Worm (Caenorhabditis elegans) whole organism, late embryonic: ENCODE data around the gene prx-19.
A peak's percentile ranks its signal among the peaks of the same experiment; 100 is the strongest.

Source experiments
- C08G9.2 ChIP-seq: sonication (generic microtip); optimal IDR thresholded peaks from 2 replicates; lab custom pipeline; 2016; ENCODE audit warnings: mild to moderate bottlenecking, missing genetic modification characterization, moderate library complexity, missing compliant biosample characterization
- C38D4.7 ChIP-seq: fragments of 200-800 bp; sonication (Bioruptor generic); optimal IDR thresholded peaks from 2 replicates; lab custom pipeline; 2018; ENCODE audit warnings: mild to moderate bottlenecking, missing genetic modification characterization, moderate library complexity, missing compliant biosample characterization
- K02D7.2 ChIP-seq: sonication (generic microtip); optimal IDR thresholded peaks from 2 replicates; lab custom pipeline; 2017; ENCODE audit warnings: mild to moderate bottlenecking, missing genetic modification characterization, missing compliant biosample characterization
- T23F11.4 ChIP-seq: fragments of 200-800 bp; sonication (Bioruptor generic); optimal IDR thresholded peaks from 2 replicates; lab custom pipeline; 2018; ENCODE audit warnings: mild to moderate bottlenecking, missing genetic modification characterization, missing compliant biosample characterization
- Y22D7AL.16 ChIP-seq: sonication (generic microtip); optimal IDR thresholded peaks from 2 replicates; lab custom pipeline; 2016; ENCODE audit warnings: missing genetic modification characterization, missing compliant biosample characterization
- ahr-1 ChIP-seq: sonication (generic microtip); optimal IDR thresholded peaks from 2 replicates; lab custom pipeline; 2016; ENCODE audit warnings: missing genetic modification characterization, missing compliant biosample characterization
- ceh-22 ChIP-seq: sonication (generic microtip); optimal IDR thresholded peaks from 2 replicates; lab custom pipeline; 2017; ENCODE audit warnings: missing biosample characterization, missing genetic modification characterization
- ceh-24 ChIP-seq: sonication (generic microtip); optimal IDR thresholded peaks from 2 replicates; lab custom pipeline; 2016; ENCODE audit warnings: mild to moderate bottlenecking, missing genetic modification characterization, missing compliant biosample characterization
- ceh-31 ChIP-seq: sonication (generic microtip); optimal IDR thresholded peaks from 2 replicates; lab custom pipeline; 2016; ENCODE audit warnings: missing genetic modification characterization, missing compliant biosample characterization
- ceh-34 ChIP-seq: sonication (generic microtip); optimal IDR thresholded peaks from 2 replicates; lab custom pipeline; 2016; ENCODE audit warnings: mild to moderate bottlenecking, missing genetic modification characterization, missing compliant biosample characterization
- ceh-45 ChIP-seq: fragments of 200-800 bp; sonication (Bioruptor generic); IDR thresholded peaks from 2 replicates; pipeline ENCODE4 v1.3.6; 2022; ENCODE audit warnings: missing genetic modification reagents, missing genetic modification characterization, missing compliant biosample characterization
- ceh-48 ChIP-seq: sonication (generic microtip); optimal IDR thresholded peaks from 2 replicates; lab custom pipeline; 2016; ENCODE audit warnings: missing genetic modification characterization, inconsistent platforms, missing compliant biosample characterization
- ceh-6 ChIP-seq: fragments of 200-800 bp; sonication (Bioruptor generic); optimal IDR thresholded peaks from 2 replicates; lab custom pipeline; 2018; ENCODE audit warnings: mild to moderate bottlenecking, missing genetic modification characterization, missing compliant biosample characterization
- dmd-4 ChIP-seq: sonication (generic microtip); optimal IDR thresholded peaks from 2 replicates; lab custom pipeline; 2016; ENCODE audit warnings: borderline replicate concordance, missing genetic modification characterization, missing compliant biosample characterization
- dve-1 ChIP-seq: sonication (generic microtip); optimal IDR thresholded peaks from 2 replicates; lab custom pipeline; 2017; ENCODE audit warnings: antibody characterized with exemption, mild to moderate bottlenecking, missing genetic modification characterization, missing compliant biosample characterization
- elt-4 ChIP-seq: sonication (generic microtip); optimal IDR thresholded peaks from 2 replicates; lab custom pipeline; 2016; ENCODE audit warnings: missing genetic modification characterization, missing compliant biosample characterization
- fkh-10 ChIP-seq: fragments of 150-350 bp; optimal IDR thresholded peaks from 2 replicates; lab custom pipeline; 2014; ENCODE audit warnings: missing biosample characterization, missing genetic modification reagents, missing genetic modification characterization
- fkh-6 ChIP-seq: sonication (generic microtip); optimal IDR thresholded peaks from 2 replicates; lab custom pipeline; 2016; ENCODE audit warnings: missing genetic modification characterization, missing compliant biosample characterization
- gmeb-2 ChIP-seq: sonication (generic microtip); optimal IDR thresholded peaks from 2 replicates; lab custom pipeline; 2016; ENCODE audit warnings: missing genetic modification characterization, inconsistent platforms, missing compliant biosample characterization
- hlh-13 ChIP-seq: fragments of 200-800 bp; sonication (Bioruptor generic); optimal IDR thresholded peaks from 2 replicates; lab custom pipeline; 2018; ENCODE audit warnings: mild to moderate bottlenecking, missing genetic modification characterization, missing compliant biosample characterization
- hlh-15 ChIP-seq: sonication (generic microtip); optimal IDR thresholded peaks from 2 replicates; lab custom pipeline; 2016; ENCODE audit warnings: missing genetic modification characterization, missing compliant biosample characterization
- hlh-6 ChIP-seq: sonication (generic microtip); optimal IDR thresholded peaks from 2 replicates; lab custom pipeline; 2016; ENCODE audit warnings: missing genotype, missing genetic modification characterization, missing compliant biosample characterization
- lim-6 ChIP-seq: sonication (generic microtip); optimal IDR thresholded peaks from 2 replicates; lab custom pipeline; 2016; ENCODE audit warnings: missing genetic modification characterization, missing compliant biosample characterization
- madf-2 ChIP-seq: sonication (generic microtip); optimal IDR thresholded peaks from 2 replicates; lab custom pipeline; 2017; ENCODE audit warnings: missing genetic modification characterization, missing compliant biosample characterization
- mec-3 ChIP-seq: sonication (generic microtip); optimal IDR thresholded peaks from 2 replicates; lab custom pipeline; 2016; ENCODE audit warnings: borderline replicate concordance, missing genetic modification characterization, missing compliant biosample characterization
- nfya-1 ChIP-seq: sonication (generic microtip); optimal IDR thresholded peaks from 2 replicates; lab custom pipeline; 2017; ENCODE audit warnings: missing genetic modification characterization, mild to moderate bottlenecking, missing compliant biosample characterization, antibody characterized with exemption, moderate library complexity
- nhr-11 ChIP-seq: fragments of 150-350 bp; optimal IDR thresholded peaks from 2 replicates; lab custom pipeline; 2014; ENCODE audit warnings: missing biosample characterization, missing genetic modification characterization
- nhr-232 ChIP-seq: sonication (generic microtip); optimal IDR thresholded peaks from 2 replicates; lab custom pipeline; 2016; ENCODE audit warnings: missing genetic modification characterization, missing compliant biosample characterization
- npax-4 ChIP-seq: sonication (generic microtip); optimal IDR thresholded peaks from 2 replicates; lab custom pipeline; 2016; ENCODE audit warnings: missing genetic modification characterization, missing compliant biosample characterization
- odd-2 ChIP-seq: sonication (generic microtip); optimal IDR thresholded peaks from 2 replicates; lab custom pipeline; 2017; ENCODE audit warnings: antibody characterized with exemption, mild to moderate bottlenecking, missing genetic modification characterization, missing compliant biosample characterization
- pag-3 ChIP-seq: sonication (generic microtip); optimal IDR thresholded peaks from 2 replicates; lab custom pipeline; 2016; ENCODE audit warnings: missing compliant biosample characterization, missing genetic modification characterization, borderline replicate concordance
- pax-1 ChIP-seq: fragments of 150-350 bp; optimal IDR thresholded peaks from 2 replicates; lab custom pipeline; 2014; ENCODE audit warnings: missing biosample characterization, missing genetic modification characterization
- pha-2 ChIP-seq: sonication (generic microtip); optimal IDR thresholded peaks from 2 replicates; lab custom pipeline; 2017; ENCODE audit warnings: mild to moderate bottlenecking, missing genetic modification characterization, missing compliant biosample characterization
- pha-4 ChIP-seq: fragments of 150-350 bp; optimal IDR thresholded peaks from 2 replicates; lab custom pipeline; 2018; ENCODE audit warnings: missing biosample characterization, missing genetic modification reagents, missing genetic modification characterization
- pqm-1 ChIP-seq: sonication (generic microtip); optimal IDR thresholded peaks from 2 replicates; lab custom pipeline; 2016; ENCODE audit warnings: missing genetic modification characterization, missing compliant biosample characterization
- ref-2 ChIP-seq: sonication (generic microtip); optimal IDR thresholded peaks from 2 replicates; lab custom pipeline; 2016; ENCODE audit warnings: missing genetic modification characterization, missing compliant biosample characterization
- sdc-2 ChIP-seq: sonication (generic microtip); optimal IDR thresholded peaks from 2 replicates; lab custom pipeline; 2016; ENCODE audit warnings: missing genotype, missing genetic modification characterization, missing compliant biosample characterization
- syd-9 ChIP-seq: sonication (generic microtip); optimal IDR thresholded peaks from 2 replicates; lab custom pipeline; 2016; ENCODE audit warnings: mild to moderate bottlenecking, missing genetic modification characterization, moderate library complexity, missing compliant biosample characterization
- tbx-7 ChIP-seq: sonication (generic microtip); optimal IDR thresholded peaks from 2 replicates; lab custom pipeline; 2016; ENCODE audit warnings: missing genotype, missing genetic modification characterization, missing compliant biosample characterization
- ttx-3 ChIP-seq: sonication (generic microtip); optimal IDR thresholded peaks from 2 replicates; lab custom pipeline; 2016; ENCODE audit warnings: missing genetic modification reagents, missing genetic modification characterization, missing compliant biosample characterization
- unc-3 ChIP-seq, 2 experiments: fragments of 200-800 bp in 1 of 2; sonication (Bioruptor generic) in 1 of 2; sonication (generic microtip) in 1 of 2; conservative IDR thresholded peaks in 1 of 2; optimal IDR thresholded peaks in 1 of 2; 2 replicates each; pipeline versions ENCODE4 v1.3.6 to Lab custom; 2016 to 2022; ENCODE audit warnings: missing compliant biosample characterization in 2 of 2, missing genetic modification characterization in 2 of 2, missing genetic modification reagents in 1 of 2
- unc-42 ChIP-seq: sonication (generic microtip); optimal IDR thresholded peaks from 2 replicates; lab custom pipeline; 2016; ENCODE audit warnings: missing genotype, missing genetic modification characterization, missing compliant biosample characterization
- unc-55 ChIP-seq: sonication (generic microtip); optimal IDR thresholded peaks from 2 replicates; lab custom pipeline; 2017; ENCODE audit warnings: missing biosample characterization, missing genetic modification reagents, missing genetic modification characterization
- unc-86 ChIP-seq: sonication (generic microtip); optimal IDR thresholded peaks from 2 replicates; lab custom pipeline; 2016; ENCODE audit warnings: missing genetic modification characterization, missing compliant biosample characterization

prx-19 gene

DNA sequence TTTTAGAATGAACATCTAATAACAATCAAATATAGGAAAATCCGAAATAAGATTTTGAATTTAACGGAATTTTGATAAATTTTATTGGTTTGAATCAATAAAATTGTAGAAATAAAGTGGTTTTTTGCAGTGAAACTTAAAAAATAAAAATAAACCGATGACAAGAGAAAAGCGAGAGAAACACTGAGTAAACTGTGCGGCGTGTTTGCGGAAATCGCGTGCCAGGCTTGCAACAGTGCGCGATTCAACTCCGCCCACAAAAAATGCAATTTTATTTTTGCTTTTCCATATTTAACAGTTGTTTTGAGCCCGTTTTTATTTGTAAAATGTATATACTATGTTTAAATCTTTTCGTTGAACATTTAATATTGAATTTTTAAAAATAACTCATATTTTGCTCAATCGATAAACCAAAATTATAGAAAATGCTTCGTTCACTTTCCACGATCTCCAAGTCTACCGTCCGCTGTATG is 41.2 kb downstream of the prx-19 start, which contains the start of gene mtss-1 (continued):
- peak; percentile 64 for TF ChIP-seq ref-2
- peak; percentile 74 for TF ChIP-seq pha-2 (tag; lab: Kevin White, UChicago)
- peak; percentile 64 for TF ChIP-seq C08G9.2 (tag; lab: Kevin White, UChicago)
- peak; percentile 67 for TF ChIP-seq ceh-6 (GFP tag; lab: Kevin White, UChicago)
- TF ChIP-seq unc-86 = peak; percentile 76
- peak; percentile 74 for TF ChIP-seq K02D7.2
- TF ChIP-seq C38D4.7 (GFP tag; lab: Kevin White, UChicago) = peak; percentile 71
- TF ChIP-seq ahr-1 = peak; percentile 85
- no peak for TF ChIP-seq pqm-1 (tag; lab: Kevin White, UChicago)
- peak; percentile 78 for TF ChIP-seq nfya-1
- peak; percentile 31 for TF ChIP-seq tbx-7 (tag; lab: Kevin White, UChicago)
- no peak for TF ChIP-seq sdc-2 (tag; lab: Kevin White, UChicago)
- peak; percentile 42 for TF ChIP-seq hlh-13 (GFP tag; lab: Kevin White, UChicago)
- peak; percentile 13 for TF ChIP-seq unc-42 (tag; lab: Kevin White, UChicago)
- peak; percentile 45 for TF ChIP-seq hlh-6
- peak; percentile 89 for TF ChIP-seq ttx-3 (tag; lab: Kevin White, UChicago)
- peak; percentile 36 for TF ChIP-seq ceh-48
- no peak for TF ChIP-seq dmd-4 (tag; lab: Kevin White, UChicago)
- no peak for TF ChIP-seq elt-4 (tag; lab: Kevin White, UChicago)
- no peak for TF ChIP-seq pax-1 (tag; lab: Kevin White, UChicago)
- peak; percentile 77 for TF ChIP-seq odd-2 (tag; lab: Kevin White, UChicago)
- peak; percentile 2 for TF ChIP-seq fkh-10 (GFP tag; lab: Kevin White, UChicago)
- TF ChIP-seq ceh-45 = no peak
- peak; percentile 52 for TF ChIP-seq Y22D7AL.16 (tag; lab: Kevin White, UChicago)
- TF ChIP-seq mec-3 (tag; lab: Kevin White, UChicago) = no peak
- TF ChIP-seq gmeb-2 = peak; percentile 70
- peak; percentile 73 for TF ChIP-seq T23F11.4 (GFP tag; lab: Kevin White, UChicago)
- TF ChIP-seq madf-2 (tag; lab: Kevin White, UChicago) = peak; percentile 64
- TF ChIP-seq fkh-6 = peak; percentile 70
- no peak for TF ChIP-seq pha-4 (tag; lab: Kevin White, UChicago)
- TF ChIP-seq dve-1 (tag; lab: Kevin White, UChicago) = no peak
- TF ChIP-seq unc-3 (GFP tag; conservative IDR thresholded peaks at IDR 0.05; lab: Robert Waterston, UW) = peak; percentile 40; the same call in 1 of the 2 replicates
- peak; percentile 56 for TF ChIP-seq unc-3 (tag; optimal IDR thresholded peaks at IDR 0.05; lab: Kevin White, UChicago)
- no peak for TF ChIP-seq ceh-22 (tag; lab: Kevin White, UChicago)
- peak; percentile 81 for TF ChIP-seq ceh-34 (tag; lab: Kevin White, UChicago)
- TF ChIP-seq unc-55 (GFP tag; lab: Kevin White, UChicago) = no peak
- peak; percentile 53 for TF ChIP-seq nhr-232 (tag; lab: Kevin White, UChicago)
- no peak for TF ChIP-seq nhr-11 (tag; lab: Kevin White, UChicago)
- TF ChIP-seq ceh-31 = peak; percentile 77

DNA sequence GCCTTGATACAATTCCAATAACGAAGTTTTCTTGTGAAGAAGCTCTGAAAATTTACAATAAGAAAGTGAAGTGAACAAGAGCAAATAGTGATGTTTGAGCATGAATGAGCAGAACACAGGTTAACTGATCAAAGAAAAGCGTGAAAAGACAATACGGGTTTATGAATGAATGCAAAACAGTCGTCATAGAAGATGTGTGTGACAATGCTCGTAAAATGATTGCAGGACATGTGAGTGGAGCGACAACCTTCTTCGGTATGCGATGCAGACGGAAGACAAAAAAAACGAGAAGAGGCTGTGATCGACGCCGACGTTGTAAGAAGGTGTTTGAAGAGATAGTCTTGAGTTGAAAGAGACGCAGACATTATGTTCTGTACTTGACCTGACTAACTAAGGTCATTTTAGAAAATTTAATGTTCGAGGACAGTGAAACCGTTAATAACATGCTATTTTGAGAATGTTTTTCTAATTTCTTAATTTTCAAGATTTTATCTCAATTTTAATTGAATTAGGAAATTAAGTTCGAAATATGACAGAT is 41.7 kb downstream of the prx-19 start, which contains the start of gene mig-22:
Gene mig-22, minus strand, starts transcription at position 51 of the 538 bp plus-strand sequence.
- TF ChIP-seq madf-2 (tag; lab: Kevin White, UChicago) (no peak), ceh-45 (no peak), syd-9 (tag; lab: Kevin White, UChicago) (no peak), ref-2 (no peak), lim-6 (tag; lab: Kevin White, UChicago) (no peak), hlh-15 (no peak), unc-55 (GFP tag; lab: Kevin White, UChicago) (no peak), ceh-24 (no peak), nfya-1 (no peak), npax-4 (tag; lab: Kevin White, UChicago) (no peak), dmd-4 (tag; lab: Kevin White, UChicago) (no peak), pag-3 (no peak)
